Worm (Caenorhabditis elegans): ENCODE measurements around the gene Y48A5A.3.

Y48A5A.3 gene

DNA sequence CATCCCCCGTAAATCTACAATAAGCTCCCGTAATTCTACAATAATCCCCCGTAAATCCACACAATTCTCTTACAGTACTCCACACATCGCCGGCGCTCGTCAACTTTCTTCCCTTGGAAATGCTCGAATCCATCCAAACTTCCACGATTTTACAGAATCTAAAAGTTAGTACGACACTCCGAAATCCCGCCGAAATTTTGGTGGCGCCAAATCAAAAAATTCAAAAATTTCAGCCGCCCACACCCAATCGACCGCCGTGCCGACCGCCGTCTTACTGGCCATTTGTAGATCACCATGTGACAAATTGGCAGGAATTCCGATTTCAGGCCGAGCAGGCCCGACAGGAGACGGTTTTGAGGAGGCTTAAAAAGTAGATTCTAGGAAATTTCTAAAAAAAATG is 17.2 kb upstream of the Y48A5A.3 start (continued):
- no peak for TF ChIP-seq cebp-1 (GFP tag; IDR thresholded peaks at IDR 0.05)
- TF ChIP-seq cebp-1 (tag; optimal IDR thresholded peaks at IDR 0.05), result no peak
- TF ChIP-seq egl-18 (GFP tag; IDR thresholded peaks at IDR 0.05), result no peak

DNA sequence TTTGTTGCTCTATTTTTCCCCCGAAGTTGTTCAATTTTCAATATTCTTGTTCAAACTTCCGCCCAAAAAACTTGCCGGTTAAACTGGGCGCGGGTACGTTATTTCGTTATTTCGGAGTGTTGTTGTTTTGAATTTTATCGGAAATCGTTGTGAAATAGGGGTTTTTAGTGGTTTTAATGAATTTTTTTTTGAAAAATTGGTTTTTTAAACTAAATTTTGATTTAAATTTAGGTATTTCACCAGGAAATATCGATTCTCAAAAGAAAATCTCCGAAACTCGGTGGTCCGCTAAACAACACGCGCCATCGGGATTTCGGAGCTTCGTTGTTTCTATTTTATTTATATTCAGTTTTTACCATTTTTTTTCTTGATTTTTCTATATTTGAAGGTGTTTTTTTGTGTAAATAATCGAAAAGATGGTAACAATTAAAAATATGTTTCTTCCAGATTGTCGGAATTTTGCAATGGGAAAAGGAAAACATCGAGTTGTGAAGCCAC is 16.4 kb upstream of the Y48A5A.3 start, which contains the start of gene F52C12.2:
TSS of gene F52C12.2 (plus strand) at position 448 of the 498 bp plus-strand sequence.
- TF ChIP-seq athp-1 (tag; optimal IDR thresholded peaks at IDR 0.05) (no peak), ceh-27 (GFP tag; optimal IDR thresholded peaks at IDR 0.05) (no peak), rpc-1 (optimal IDR thresholded peaks at IDR 0.05) (no peak), rpc-1 (tag; optimal IDR thresholded peaks at IDR 0.05) (no peak), him-1 (tag; optimal IDR thresholded peaks at IDR 0.05) (no peak), lin-40 (tag; optimal IDR thresholded peaks at IDR 0.05) (peak; percentile 41), gei-17 (GFP tag; optimal IDR thresholded peaks at IDR 0.05) (no peak), F39B2.1 (GFP tag; IDR thresholded peaks at IDR 0.05) (no peak), lin-54 (GFP tag; optimal IDR thresholded peaks at IDR 0.05) (peak; percentile 29), egrh-3 (GFP tag; IDR thresholded peaks at IDR 0.05) (no peak), efl-1 (GFP tag; optimal IDR thresholded peaks at IDR 0.05) (peak; percentile 30), C17E4.6 (GFP tag; IDR thresholded peaks at IDR 0.05) (no peak), pbrm-1 (GFP tag; IDR thresholded peaks at IDR 0.05) (no peak), snpc-3.4 (tag; optimal IDR thresholded peaks at IDR 0.05) (no peak), tbp1 (GFP tag; optimal IDR thresholded peaks at IDR 0.05) (no peak), D2030.7 (GFP tag; IDR thresholded peaks at IDR 0.05) (no peak), xnd-1 (tag; optimal IDR thresholded peaks at IDR 0.05) (no peak), ZK185.1 (tag; optimal IDR thresholded peaks at IDR 0.05; ENCODE audit: poor library complexity, severe bottlenecking) (no peak), Y67H2A.10 (GFP tag; conservative IDR thresholded peaks at IDR 0.05) (no peak), T26A5.8 (tag; optimal IDR thresholded peaks at IDR 0.05) (no peak), attf-6 (GFP tag; IDR thresholded peaks at IDR 0.05) (no peak), Y95B8A.8 (GFP tag; IDR thresholded peaks at IDR 0.05) (no peak), lin-26 (GFP tag; IDR thresholded peaks at IDR 0.05) (no peak), dpl-1 (GFP tag; optimal IDR thresholded peaks at IDR 0.05) (peak; percentile 31), ztf-26 (tag; optimal IDR thresholded peaks at IDR 0.05) (no peak), cebp-1 (GFP tag; IDR thresholded peaks at IDR 0.05) (no peak), cebp-1 (tag; optimal IDR thresholded peaks at IDR 0.05) (peak; percentile 66), Y79H2A.3 (GFP tag; conservative IDR thresholded peaks at IDR 0.05) (no peak), unc-130 (GFP tag; optimal IDR thresholded peaks at IDR 0.05) (no peak), aptf-2 (GFP tag; conservative IDR thresholded peaks at IDR 0.05) (no peak), nhr-179 (tag; optimal IDR thresholded peaks at IDR 0.05) (no peak), B0336.3 (GFP tag; IDR thresholded peaks at IDR 0.05) (no peak), B0261.1 (tag; optimal IDR thresholded peaks at IDR 0.05) (no peak), snpc-1.1 (tag; optimal IDR thresholded peaks at IDR 0.05; ENCODE audit: insufficient read depth) (no peak), akir-1 (GFP tag; optimal IDR thresholded peaks at IDR 0.05) (no peak), lin-35 (GFP tag; optimal IDR thresholded peaks at IDR 0.05) (peak in 1 of 3 experiments; percentile 48), ccch-3 (GFP tag; optimal IDR thresholded peaks at IDR 0.05) (no peak), dpff-1 (tag; optimal IDR thresholded peaks at IDR 0.05) (no peak), sea-2 (GFP tag; IDR thresholded peaks at IDR 0.05) (no peak), hsf-1 (GFP tag; IDR thresholded peaks at IDR 0.05) (no peak), attf-3 (GFP tag; conservative IDR thresholded peaks at IDR 0.05) (peak; percentile 98), dox-1 (GFP tag; IDR thresholded peaks at IDR 0.05) (no peak), ceh-40 (GFP tag; IDR thresholded peaks at IDR 0.05) (no peak)
